Worm (Caenorhabditis elegans) whole organism, L4 larva: ENCODE results near the gene C34F11.5.

ENCODE experiments used
- D1046.2 ChIP-seq: fragments of 200-800 bp; sonication (Bioruptor generic); IDR thresholded peaks from 2 replicates; pipeline ENCODE4 v1.3.6; 2022; ENCODE audit warnings: missing genetic modification characterization, missing compliant biosample characterization
- aha-1 ChIP-seq: fragments of 150-350 bp; peaks from one replicate; lab custom pipeline; 2014; ENCODE audit warnings: missing biosample characterization, missing genetic modification characterization
- aly-2 ChIP-seq: sonication (generic microtip); optimal IDR thresholded peaks from 2 replicates; lab custom pipeline; 2018; ENCODE audit warnings: missing biosample characterization, missing genetic modification characterization
- arid-1 ChIP-seq: fragments of 200-800 bp; sonication (Bioruptor generic); conservative IDR thresholded peaks from 2 replicates; pipeline ENCODE4 v1.3.6; 2022; ENCODE audit warnings: missing genetic modification reagents, missing genetic modification characterization, missing compliant biosample characterization
- ceh-44 ChIP-seq: fragments of 200-800 bp; sonication (Bioruptor generic); IDR thresholded peaks from 2 replicates; pipeline ENCODE4 v1.3.6; 2022; ENCODE audit warnings: missing genetic modification reagents, missing genetic modification characterization, missing compliant biosample characterization
- ceh-82 ChIP-seq: sonication (generic microtip); optimal IDR thresholded peaks from 2 replicates; lab custom pipeline; 2017; ENCODE audit warnings: missing biosample characterization, missing genetic modification characterization
- cey-2 ChIP-seq: sonication (generic microtip); optimal IDR thresholded peaks from 3 replicates; lab custom pipeline; 2017; ENCODE audit warnings: missing genetic modification characterization, mild to moderate bottlenecking, missing compliant biosample characterization, antibody characterized with exemption, borderline replicate concordance; ENCODE audit not compliant: insufficient read depth
- daf-16 ChIP-seq, 3 experiments: sonication (generic microtip); optimal IDR thresholded peaks; 2 replicates each; lab custom pipeline; 2016 to 2017; ENCODE audit warnings: missing genetic modification characterization in 3 of 3, missing genetic modification reagents in 3 of 3, mild to moderate bottlenecking in 2 of 3, missing compliant biosample characterization in 2 of 3, missing biosample characterization in 1 of 3, moderate library complexity in 1 of 3
- dmd-6 ChIP-seq: fragments of 200-800 bp; sonication (Bioruptor generic); IDR thresholded peaks from 2 replicates; pipeline ENCODE4 v1.3.6; 2022; ENCODE audit warnings: missing genetic modification reagents, missing genetic modification characterization, missing compliant biosample characterization
- dmd-8 ChIP-seq: fragments of 200-800 bp; sonication (Bioruptor generic); IDR thresholded peaks from 2 replicates; pipeline ENCODE4 v1.3.6; 2022; ENCODE audit warnings: missing genetic modification characterization, missing compliant biosample characterization
- dve-1 ChIP-seq: sonication (generic microtip); optimal IDR thresholded peaks from 2 replicates; lab custom pipeline; 2017; ENCODE audit warnings: antibody characterized with exemption, mild to moderate bottlenecking, missing genetic modification characterization, missing compliant biosample characterization; ENCODE audit not compliant: insufficient read depth
- fkh-10 ChIP-seq: fragments of 150-350 bp; optimal IDR thresholded peaks from 2 replicates; lab custom pipeline; 2014; ENCODE audit warnings: missing biosample characterization, missing genetic modification reagents, missing genetic modification characterization
- fos-1 ChIP-seq: fragments of 150-350 bp; optimal IDR thresholded peaks from 2 replicates; lab custom pipeline; 2014; ENCODE audit warnings: missing biosample characterization, missing genetic modification characterization
- hlh-11 ChIP-seq: fragments of 200-800 bp; sonication (Bioruptor generic); optimal IDR thresholded peaks from 2 replicates; lab custom pipeline; 2018; ENCODE audit warnings: mild to moderate bottlenecking, missing genetic modification characterization, missing compliant biosample characterization
- hlh-30 ChIP-seq: sonication (generic microtip); optimal IDR thresholded peaks from 2 replicates; lab custom pipeline; 2017; ENCODE audit warnings: antibody characterized with exemption, mild to moderate bottlenecking, missing genetic modification characterization, missing compliant biosample characterization; ENCODE audit not compliant: insufficient read depth
- hmg-1.1 ChIP-seq: fragments of 200-800 bp; sonication (Bioruptor generic); IDR thresholded peaks from 2 replicates; pipeline ENCODE4 v1.3.6; 2022; ENCODE audit warnings: missing genetic modification reagents, missing genetic modification characterization, missing compliant biosample characterization
- lin-29 ChIP-seq: fragments of 200-800 bp; sonication (Bioruptor generic); IDR thresholded peaks from 2 replicates; pipeline ENCODE4 v1.3.6; 2022; ENCODE audit warnings: missing genetic modification reagents, missing genetic modification characterization, missing compliant biosample characterization
- lsy-2 ChIP-seq, 2 experiments: fragments of 150-350 bp in 1 of 2; sonication (generic microtip) in 1 of 2; optimal IDR thresholded peaks; 2 replicates each; lab custom pipeline; 2014 to 2017; ENCODE audit warnings: missing biosample characterization in 2 of 2, missing genetic modification characterization in 2 of 2
- mdl-1 ChIP-seq, 2 experiments: fragments of 150-350 bp in 1 of 2; sonication (generic microtip) in 1 of 2; optimal IDR thresholded peaks; 2 replicates each; lab custom pipeline; 2014 to 2017; ENCODE audit warnings: missing biosample characterization in 2 of 2, missing genetic modification characterization in 2 of 2
- mep-1 ChIP-seq: fragments of 150-350 bp; sonication (generic microtip); optimal IDR thresholded peaks from 3 replicates; lab custom pipeline; 2014; ENCODE audit warnings: missing biosample characterization, missing genetic modification characterization
- mes-2 ChIP-seq: sonication (generic microtip); optimal IDR thresholded peaks from 2 replicates; lab custom pipeline; 2016; ENCODE audit warnings: missing genotype, mild to moderate bottlenecking, missing genetic modification characterization, missing compliant biosample characterization; ENCODE audit not compliant: poor library complexity, severe bottlenecking
- nhr-102 ChIP-seq: sonication (generic microtip); optimal IDR thresholded peaks from 2 replicates; lab custom pipeline; 2016; ENCODE audit warnings: mild to moderate bottlenecking, missing genetic modification characterization, moderate library complexity, missing compliant biosample characterization
- nhr-11 ChIP-seq: fragments of 150-350 bp; optimal IDR thresholded peaks from 2 replicates; lab custom pipeline; 2014; ENCODE audit warnings: missing biosample characterization, missing genetic modification characterization
- nhr-28 ChIP-seq: fragments of 150-350 bp; optimal IDR thresholded peaks from 2 replicates; lab custom pipeline; 2014; ENCODE audit warnings: missing biosample characterization, missing genetic modification characterization
- pha-4 ChIP-seq, 2 experiments: fragments of 150-350 bp in 1 of 2; fragments of 200-800 bp in 1 of 2; sonication (Bioruptor generic) in 1 of 2; IDR thresholded peaks in 1 of 2; optimal IDR thresholded peaks in 1 of 2; 2 replicates each; pipeline versions ENCODE4 v1.3.6 to Lab custom; 2014 to 2022; ENCODE audit warnings: missing genetic modification characterization in 2 of 2, missing genetic modification reagents in 2 of 2, missing biosample characterization in 1 of 2, missing compliant biosample characterization in 1 of 2
- rbr-2 ChIP-seq: sonication (generic microtip); optimal IDR thresholded peaks from 2 replicates; lab custom pipeline; 2016; ENCODE audit warnings: missing genotype, missing genetic modification characterization, missing compliant biosample characterization
- tra-1 ChIP-seq: fragments of 200-800 bp; sonication (Bioruptor generic); IDR thresholded peaks from 2 replicates; pipeline ENCODE4 v1.3.6; 2022; ENCODE audit warnings: missing genetic modification reagents, missing genetic modification characterization, missing compliant biosample characterization
- unc-130 ChIP-seq: sonication (generic microtip); optimal IDR thresholded peaks from 2 replicates; lab custom pipeline; 2016; ENCODE audit warnings: missing genetic modification reagents, missing genetic modification characterization, missing compliant biosample characterization
- unc-62 ChIP-seq, 3 experiments: fragments of 150-350 bp in 1 of 3; sonication (generic microtip); optimal IDR thresholded peaks in 2 of 3; peaks in 1 of 3; 1 replicate in 1 of 3; 2 replicates in 2 of 3; lab custom pipeline; 2014 to 2017; ENCODE audit warnings: missing biosample characterization in 3 of 3, missing genetic modification characterization in 3 of 3, missing genetic modification reagents in 3 of 3, missing genotype in 1 of 3
- vab-7 ChIP-seq: fragments of 200-800 bp; sonication (Bioruptor generic); IDR thresholded peaks from 2 replicates; pipeline ENCODE4 v1.3.6; 2022; ENCODE audit warnings: missing genetic modification reagents, missing genetic modification characterization, missing compliant biosample characterization
- zip-11 ChIP-seq: fragments of 200-800 bp; sonication (Bioruptor generic); IDR thresholded peaks from 2 replicates; pipeline ENCODE4 v1.3.6; 2022; ENCODE audit warnings: missing genetic modification characterization, missing compliant biosample characterization

The C34F11.5 gene

DNA sequence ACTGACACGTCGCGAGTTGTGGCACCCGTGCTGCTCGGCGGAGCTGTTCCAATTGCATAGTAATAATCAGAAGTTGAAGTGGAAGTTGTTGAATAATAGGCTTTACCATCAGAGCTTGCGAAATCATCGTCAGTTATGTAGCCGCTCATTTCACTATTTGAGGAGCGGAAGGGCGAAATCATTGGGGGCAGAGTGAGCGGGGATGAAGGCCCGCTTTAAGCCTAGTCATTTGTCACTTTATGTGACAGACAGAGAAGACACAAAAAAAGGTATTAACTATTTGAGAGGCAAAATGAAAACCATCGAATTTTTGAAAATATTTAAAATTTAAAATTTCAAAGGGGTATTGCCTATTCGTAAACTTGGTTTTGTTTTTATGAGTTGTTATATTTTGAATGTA lies 22.7 kb downstream of the C34F11.5 start:
- TF ChIP-seq dmd-8 (GFP tag; lab: Robert Waterston, UW) = no peak
- TF ChIP-seq aha-1 = peak; percentile 39

DNA sequence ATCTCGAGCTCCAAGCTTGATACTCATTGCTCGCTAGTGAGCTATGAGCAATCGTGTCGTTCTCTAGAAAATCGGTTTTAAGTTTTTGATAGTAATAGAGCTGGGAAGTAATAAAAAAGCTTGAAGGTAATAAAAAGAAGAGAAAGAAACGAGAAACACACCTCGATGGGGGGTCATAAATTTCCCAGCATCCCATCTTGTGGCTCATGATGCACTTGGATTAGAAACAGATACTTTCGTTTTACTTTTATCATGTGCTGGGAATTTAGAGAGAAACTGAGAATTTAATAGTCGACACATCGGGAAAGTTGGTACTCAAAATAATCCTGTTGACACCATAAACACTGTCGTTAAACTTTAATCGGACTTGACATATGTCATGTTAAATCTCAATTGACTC lies 25.0 kb downstream of the C34F11.5 start:
- TF ChIP-seq hlh-30 (tag; lab: Kevin White, UChicago) (no peak), arid-1 (GFP tag; lab: Robert Waterston, UW) (no peak), nhr-102 (tag; lab: Kevin White, UChicago) (no peak), unc-62 (GFP tag; optimal IDR thresholded peaks at IDR 0.05 in 1 of 2; lab: Kevin White, UChicago) (peak in 1 of 2 experiments; percentile 58), unc-62 (tag; optimal IDR thresholded peaks at IDR 0.05; lab: Kevin White, UChicago) (no peak), ceh-44 (GFP tag; lab: Robert Waterston, UW) (no peak), fos-1 (tag; lab: Kevin White, UChicago) (no peak), zip-11 (no peak)
- TF ChIP-seq, all 104 proteins: peak for 1

DNA sequence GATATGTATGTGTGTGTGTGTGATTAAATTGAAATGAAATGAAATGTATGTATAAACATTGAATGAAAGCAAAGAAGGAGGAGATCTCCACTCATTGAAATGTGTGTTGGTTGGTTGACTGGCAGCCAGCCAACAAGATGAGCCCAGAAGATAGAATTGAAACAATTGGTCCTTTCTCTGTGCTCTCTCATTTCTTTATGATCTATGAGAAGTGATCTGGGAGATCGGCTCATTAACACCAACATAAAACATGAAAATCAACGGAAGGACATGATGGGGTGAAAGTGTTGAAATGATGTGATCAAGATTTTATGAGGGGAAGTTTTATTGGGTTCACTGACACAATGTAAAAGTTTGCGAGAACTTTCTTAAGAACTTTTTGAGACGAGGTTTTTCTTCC lies 27.2 kb downstream of the C34F11.5 start:
- TF ChIP-seq D1046.2 (GFP tag; lab: Robert Waterston, UW) = no peak
- TF ChIP-seq nhr-11 (tag; lab: Kevin White, UChicago) = peak; percentile 9
- peak; percentile 46 for TF ChIP-seq aha-1

DNA sequence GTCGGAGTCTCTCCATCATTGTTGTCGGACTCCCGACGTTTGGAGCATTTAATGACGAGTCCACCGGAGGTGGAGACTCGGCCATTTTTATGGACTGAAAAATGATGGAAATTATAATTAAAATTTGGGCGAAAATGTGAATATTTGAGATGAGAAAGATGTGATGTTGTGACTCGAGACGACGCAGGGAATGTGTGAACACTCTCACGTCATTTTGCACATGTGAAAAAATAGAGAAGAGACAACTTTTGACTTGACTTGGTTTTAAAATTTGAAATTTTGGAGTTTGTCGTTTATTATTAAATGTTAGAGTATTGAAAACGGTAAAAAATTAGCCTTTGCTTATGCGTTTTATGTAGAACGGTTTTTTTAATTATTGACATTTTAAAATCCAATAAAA lies 29.7 kb downstream of the C34F11.5 start, which contains the start of gene dsh-1:
Gene dsh-1, minus strand, starts transcription at position 101 of the 400 bp plus-strand sequence.
- no peak for TF ChIP-seq unc-130
- no peak for TF ChIP-seq vab-7 (GFP tag; lab: Robert Waterston, UW)
- no peak for TF ChIP-seq dmd-6 (GFP tag; lab: Robert Waterston, UW)
- TF ChIP-seq aha-1 = no peak
- TF ChIP-seq, all 104 proteins: peak for 0

DNA sequence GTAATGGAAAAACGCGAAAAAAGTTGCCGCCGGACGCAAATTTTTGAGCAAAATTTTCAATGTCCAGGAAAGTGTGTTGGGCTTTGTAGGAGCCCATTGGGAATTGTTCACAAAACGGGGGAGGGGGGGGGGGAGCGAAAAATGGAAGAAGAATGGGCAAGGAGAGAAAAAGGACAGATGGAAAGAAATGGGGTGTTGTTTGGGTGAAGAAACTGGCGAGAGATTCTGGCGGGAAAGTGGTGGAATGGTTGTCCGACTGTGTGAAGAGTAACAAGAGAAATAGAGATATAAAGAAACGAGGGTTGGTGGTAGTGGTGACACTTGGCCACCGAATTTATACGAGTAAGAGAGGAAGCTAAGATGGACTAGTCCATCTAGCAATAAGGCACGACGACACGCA lies 30.7 kb downstream of the C34F11.5 start:
- TF ChIP-seq fos-1 (tag; lab: Kevin White, UChicago) = no peak
- no peak for TF ChIP-seq tra-1

DNA sequence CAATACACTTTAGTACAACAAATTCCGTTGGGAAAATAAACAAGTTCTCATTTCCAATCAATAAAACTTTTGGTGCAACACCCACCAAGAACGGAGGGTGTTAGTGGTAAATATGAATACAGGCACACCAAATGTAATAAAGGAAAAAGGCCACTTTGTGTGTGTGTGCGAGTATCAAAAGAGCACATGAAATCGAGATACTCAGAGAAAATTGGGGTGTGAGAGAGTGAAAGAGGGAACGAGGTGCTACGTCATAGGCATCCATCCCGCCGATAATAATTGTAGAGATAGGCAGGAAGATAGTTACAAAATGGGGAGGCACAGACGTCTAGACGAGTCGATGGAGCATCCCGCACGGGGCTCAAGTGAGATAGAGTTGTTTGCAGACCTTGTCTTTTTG lies 32.2 kb downstream of the C34F11.5 start:
- TF ChIP-seq lsy-2 (tag; optimal IDR thresholded peaks at IDR 0.05; lab: Kevin White, UChicago) = peak in 1 of 2 experiments; percentile 1
- peak; percentile 36 for TF ChIP-seq mes-2 (tag; lab: Kevin White, UChicago)
- TF ChIP-seq dmd-6 (GFP tag; lab: Robert Waterston, UW) = peak; percentile 61
- peak; percentile 84 for TF ChIP-seq aha-1
- TF ChIP-seq lin-29 = no peak
- no peak for TF ChIP-seq aly-2 (tag; lab: Kevin White, UChicago)
- TF ChIP-seq pha-4 (GFP tag; IDR thresholded peaks at IDR 0.05; lab: Robert Waterston, UW) = no peak
- no peak for TF ChIP-seq pha-4 (tag; optimal IDR thresholded peaks at IDR 0.05; lab: Kevin White, UChicago)
- TF ChIP-seq fkh-10 (GFP tag; lab: Kevin White, UChicago) = no peak
- peak; percentile 64 for TF ChIP-seq nhr-28
- no peak for TF ChIP-seq cey-2
- no peak for TF ChIP-seq ceh-82 (tag; lab: Kevin White, UChicago)
- TF ChIP-seq mep-1 (tag; lab: Kevin White, UChicago) = peak; percentile 20
- peak; percentile 77 for TF ChIP-seq hlh-11 (tag; lab: Kevin White, UChicago)
- peak; percentile 63 for TF ChIP-seq dve-1 (tag; lab: Kevin White, UChicago)
- TF ChIP-seq rbr-2 (tag; lab: Kevin White, UChicago) = peak; percentile 2
- peak in 1 of 2 experiments; percentile 34 for TF ChIP-seq mdl-1 (tag; optimal IDR thresholded peaks at IDR 0.05; lab: Kevin White, UChicago)
- TF ChIP-seq unc-62 (GFP tag; optimal IDR thresholded peaks at IDR 0.05 in 1 of 2; lab: Kevin White, UChicago) = peak in 1 of 2 experiments; percentile 42
- no peak for TF ChIP-seq unc-62 (tag; optimal IDR thresholded peaks at IDR 0.05; lab: Kevin White, UChicago)
- no peak for TF ChIP-seq daf-16 (GFP tag; optimal IDR thresholded peaks at IDR 0.05; lab: Kevin White, UChicago)
- peak; percentile 74 for TF ChIP-seq daf-16 (tag; optimal IDR thresholded peaks at IDR 0.05; lab: Kevin White, UChicago)
- 0 out of 2 replicates have a peak, but pooled peaks have one; percentile 10 for TF ChIP-seq hmg-1.1 (GFP tag; lab: Robert Waterston, UW)
